Fruit fly (Drosophila melanogaster): ENCODE measurements around the gene Or33b.

DNA sequence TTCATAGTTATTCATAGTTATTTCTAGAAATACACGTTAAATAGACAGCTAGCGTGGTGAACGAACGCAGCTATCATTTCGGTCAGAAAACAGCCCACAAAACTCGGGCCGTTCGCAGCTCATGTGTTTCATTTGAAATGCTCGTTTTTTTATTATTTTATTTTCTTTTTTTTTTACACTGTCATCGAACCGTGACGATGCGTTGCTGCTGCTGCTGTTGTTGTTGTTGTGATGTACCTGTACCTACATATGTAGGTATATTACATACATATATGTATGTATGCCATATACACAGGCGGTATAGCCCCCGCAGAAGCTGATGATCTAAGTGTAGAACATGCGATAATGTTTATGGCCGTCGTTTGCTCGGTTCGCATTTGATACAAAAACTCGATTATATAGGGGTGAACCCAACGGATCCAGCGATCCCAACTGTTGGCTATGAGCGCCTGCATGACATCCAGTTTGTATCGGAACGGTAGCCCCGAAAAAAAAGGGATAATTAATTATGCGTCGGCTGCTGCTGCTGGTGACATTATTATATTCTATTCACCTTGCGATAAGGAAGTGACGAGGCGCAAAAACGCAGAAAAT lies 37.3 kb downstream of the Or33b start:
- TF ChIP-seq CG7101 (tag; optimal IDR thresholded peaks at IDR 0.05): no peak
- no peak for TF ChIP-seq Crg-1 (GFP tag; optimal IDR thresholded peaks at IDR 0.05)
- TF ChIP-seq CG14711 (tag; optimal IDR thresholded peaks at IDR 0.05): no peak
- TF ChIP-seq tj (GFP tag; optimal IDR thresholded peaks at IDR 0.05): no peak
- TF ChIP-seq Mnt (GFP tag; optimal IDR thresholded peaks at IDR 0.05): no peak
